Worm (Caenorhabditis elegans): Measurements from ENCODE around the gene eas-1.

eas-1 gene

DNA sequence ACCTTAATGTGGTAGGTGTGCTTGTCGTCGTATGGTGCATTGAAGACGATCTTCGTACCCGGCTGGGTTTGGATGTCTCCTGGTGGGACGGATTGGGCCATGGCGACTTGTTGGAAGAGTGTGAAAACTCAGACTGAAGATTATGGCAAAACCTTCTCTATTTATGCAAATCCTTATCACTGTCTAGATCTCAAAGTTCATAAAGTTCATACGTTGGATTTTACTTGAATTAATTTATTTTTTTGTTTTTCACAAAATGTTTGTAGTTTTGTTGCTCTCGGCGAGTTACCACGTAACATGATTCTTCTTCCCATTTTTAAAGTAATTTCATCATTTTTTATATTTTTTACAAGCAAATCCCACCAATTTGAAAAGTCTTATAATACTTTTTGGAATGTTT is 46.0 kb downstream of the eas-1 start, which contains the start of gene msp-3:
msp-3 (minus strand) TSS at position 101 of the 400 bp plus-strand sequence.
- TF ChIP-seq mml-1 (tag; optimal IDR thresholded peaks at IDR 0.05): no peak
- no peak for TF ChIP-seq mdl-1 (tag; optimal IDR thresholded peaks at IDR 0.05)
- TF ChIP-seq nfya-1 (tag; optimal IDR thresholded peaks at IDR 0.05; ENCODE audit: insufficient read depth): no peak
- no peak for TF ChIP-seq lin-39 (tag; optimal IDR thresholded peaks at IDR 0.05)
- no peak for TF ChIP-seq ZK546.5 (tag; optimal IDR thresholded peaks at IDR 0.05)
- TF ChIP-seq hmg-11 (tag; optimal IDR thresholded peaks at IDR 0.05): no peak
- no peak for TF ChIP-seq nhr-12 (tag; optimal IDR thresholded peaks at IDR 0.05)

DNA sequence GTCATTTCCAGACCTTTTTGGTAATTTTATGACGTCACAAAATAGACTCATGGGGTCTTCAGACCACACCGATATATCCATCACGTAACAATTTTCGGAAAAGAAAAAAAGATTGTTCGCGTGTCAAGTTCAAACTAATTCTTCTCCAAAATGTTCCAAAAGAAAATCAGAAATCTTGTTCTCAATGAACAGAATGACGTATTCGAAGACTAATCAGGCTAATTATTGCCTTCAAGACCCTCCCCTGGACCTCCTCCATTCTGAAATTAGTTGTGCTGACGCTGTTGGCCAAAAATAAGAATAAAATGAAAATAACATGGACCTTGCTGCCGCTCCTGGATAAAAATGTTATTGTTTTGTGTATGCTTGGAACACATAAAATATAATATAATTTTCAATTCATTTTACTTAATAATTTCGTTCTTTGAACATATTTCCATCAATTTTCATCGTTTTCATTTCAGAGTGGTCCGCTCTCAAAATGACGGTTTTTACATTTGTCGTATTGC is 49.7 kb downstream of the eas-1 start, which contains the start of gene F26G1.15:
F26G1.15 (plus strand) TSS at position 459 of the 509 bp plus-strand sequence.
- no peak for TF ChIP-seq jun-1 (tag; optimal IDR thresholded peaks at IDR 0.05)
- no peak for TF ChIP-seq snpc-4 (tag; optimal IDR thresholded peaks at IDR 0.05)
- TF ChIP-seq elt-3 (tag; optimal IDR thresholded peaks at IDR 0.05): no peak
- TF ChIP-seq nhr-12 (tag; optimal IDR thresholded peaks at IDR 0.05): no peak
- no peak for TF ChIP-seq fkh-2 (tag; optimal IDR thresholded peaks at IDR 0.05)
- TF ChIP-seq zag-1 (tag; optimal IDR thresholded peaks at IDR 0.05): no peak
- TF ChIP-seq nhr-43 (tag; optimal IDR thresholded peaks at IDR 0.05; ENCODE audit: poor library complexity, severe bottlenecking): no peak
- no peak for TF ChIP-seq nhr-67 (tag; optimal IDR thresholded peaks at IDR 0.05)
- TF ChIP-seq ceh-82 (tag; optimal IDR thresholded peaks at IDR 0.05): no peak
- no peak for TF ChIP-seq unc-39 (tag; optimal IDR thresholded peaks at IDR 0.05)
- TF ChIP-seq nfya-1 (tag; optimal IDR thresholded peaks at IDR 0.05; ENCODE audit: insufficient read depth): no peak
- no peak for TF ChIP-seq lsy-12 (tag; optimal IDR thresholded peaks at IDR 0.05)
- TF ChIP-seq ama-1 (optimal IDR thresholded peaks at IDR 0.05): no peak
- TF ChIP-seq mml-1 (tag; optimal IDR thresholded peaks at IDR 0.05): no peak
- TF ChIP-seq hmg-11 (tag; optimal IDR thresholded peaks at IDR 0.05): no peak
- TF ChIP-seq aly-2 (tag; optimal IDR thresholded peaks at IDR 0.05): no peak
- no peak for TF ChIP-seq ztf-11 (tag; optimal IDR thresholded peaks at IDR 0.05)
- TF ChIP-seq ceh-9 (tag; optimal IDR thresholded peaks at IDR 0.05): no peak

DNA sequence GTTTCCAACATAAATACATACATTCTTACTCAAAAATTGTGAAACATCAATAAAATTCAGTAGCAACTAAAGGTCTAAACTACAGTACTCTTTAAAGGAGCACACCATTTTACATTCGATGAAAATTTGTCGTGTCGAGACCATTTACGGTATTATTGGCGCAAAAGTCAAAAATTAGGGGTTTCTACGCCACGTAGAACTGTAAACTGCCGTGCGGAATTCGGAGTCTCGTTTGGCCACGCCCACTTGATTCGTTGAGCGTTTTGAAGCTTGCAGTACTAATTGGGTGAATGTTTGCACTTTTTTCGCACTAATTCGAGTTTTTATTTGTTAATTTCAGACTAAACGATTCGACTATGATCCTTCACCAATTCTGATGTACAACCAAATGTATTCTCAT is 50.5 kb downstream of the eas-1 start:
- no peak for TF ChIP-seq nhr-67 (tag; optimal IDR thresholded peaks at IDR 0.05)
- TF ChIP-seq pqm-1 (tag; optimal IDR thresholded peaks at IDR 0.05): no peak
- no peak for TF ChIP-seq aly-2 (tag; optimal IDR thresholded peaks at IDR 0.05)
- no peak for TF ChIP-seq nfya-1 (tag; optimal IDR thresholded peaks at IDR 0.05; ENCODE audit: insufficient read depth)
- TF ChIP-seq elt-1 (tag; optimal IDR thresholded peaks at IDR 0.05): no peak
- TF ChIP-seq sea-2 (GFP tag; optimal IDR thresholded peaks at IDR 0.05): no peak
- TF ChIP-seq fkh-10 (GFP tag; optimal IDR thresholded peaks at IDR 0.05): no peak
- TF ChIP-seq mml-1 (tag; optimal IDR thresholded peaks at IDR 0.05): no peak
- TF ChIP-seq ztf-11 (tag; optimal IDR thresholded peaks at IDR 0.05): no peak
- TF ChIP-seq snpc-4 (tag; optimal IDR thresholded peaks at IDR 0.05): no peak
- TF ChIP-seq daf-12 (tag; optimal IDR thresholded peaks at IDR 0.05): no peak
- no peak for TF ChIP-seq jun-1 (tag; optimal IDR thresholded peaks at IDR 0.05)
- TF ChIP-seq eor-1 (tag; optimal IDR thresholded peaks at IDR 0.05): no peak
